Fruit fly (Drosophila melanogaster) whole organism, embryonic: Measurements from ENCODE around the gene flw.

ENCODE experiments used
- CG17829 ChIP-seq: fragments of 200-800 bp; optimal IDR thresholded peaks from 2 replicates; lab custom pipeline; 2019; ENCODE audit warnings: missing biosample characterization, mild to moderate bottlenecking, missing genetic modification characterization, moderate library complexity
- btn ChIP-seq: fragments of 200-800 bp; sonication (Bioruptor generic); optimal IDR thresholded peaks from 2 replicates; lab custom pipeline; 2016; ENCODE audit warnings: missing biosample characterization, missing genetic modification characterization
- dan ChIP-seq: fragments of 200-800 bp; sonication (Bioruptor generic); IDR thresholded peaks from 2 replicates; pipeline ENCODE4 v1.3.6; 2022; ENCODE audit warnings: missing biosample characterization, missing genetic modification characterization
- klu ChIP-seq: fragments of 200-800 bp; sonication (Bioruptor generic); IDR thresholded peaks from 2 replicates; pipeline ENCODE4 v1.3.6; 2022; ENCODE audit warnings: missing biosample characterization, missing genetic modification characterization
- lola ChIP-seq, 3 experiments: fragments of >200 bp in 2 of 3; fragments of 200-800 bp in 1 of 3; sonication (Bioruptor generic) in 1 of 3; optimal IDR thresholded peaks; 2 replicates each; lab custom pipeline; 2017 to 2019; ENCODE audit warnings: missing biosample characterization in 3 of 3, missing genetic modification characterization in 3 of 3, mild to moderate bottlenecking in 1 of 3, moderate library complexity in 1 of 3
- tna ChIP-seq: fragments of 200-800 bp; sonication (Bioruptor generic); IDR thresholded peaks from 2 replicates; pipeline ENCODE4 v1.3.6; 2022; ENCODE audit warnings: missing biosample characterization, missing genetic modification characterization; ENCODE audit not compliant: partially characterized antibody
- vnd ChIP-seq: fragments of 200-800 bp; sonication (Bioruptor generic); IDR thresholded peaks from 3 replicates; pipeline ENCODE4 v1.3.6; 2022; ENCODE audit warnings: missing biosample characterization, missing genetic modification characterization; ENCODE audit not compliant: partially characterized antibody

dm6 chrX:10417129-10417528, 31.4 kb downstream of the flw start, which contains the start of gene RabX2:
- no peak for TF ChIP-seq lola (GFP tag; optimal IDR thresholded peaks at IDR 0.05; lab: Kevin White, UChicago)
- TF ChIP-seq klu, result no peak
- no peak for TF ChIP-seq dan (GFP tag; lab: Robert Waterston, UW)
- no peak for TF ChIP-seq CG17829 (tag; lab: Kevin White, UChicago)
- TF ChIP-seq tna (GFP tag; lab: Robert Waterston, UW), result no peak
- no peak for TF ChIP-seq vnd
- no peak for TF ChIP-seq btn (GFP tag; lab: Kevin White, UChicago)
